Worm (Caenorhabditis elegans) whole organism, L4 larva: ENCODE results near the gene rnst-2.

Experiments used
- F37D6.2 ChIP-seq: sonication (generic microtip); optimal IDR thresholded peaks from 2 replicates; lab custom pipeline; 2016; ENCODE audit warnings: mild to moderate bottlenecking, missing genetic modification characterization, missing compliant biosample characterization
- F49E8.2 ChIP-seq: sonication (generic microtip); optimal IDR thresholded peaks from 2 replicates; lab custom pipeline; 2016; ENCODE audit warnings: missing compliant biosample characterization, mild to moderate bottlenecking, missing genetic modification characterization, borderline replicate concordance
- ZK546.5 ChIP-seq, 2 experiments: sonication (generic microtip); optimal IDR thresholded peaks; 2 replicates each; lab custom pipeline; 2017; ENCODE audit warnings: missing biosample characterization in 2 of 2, missing genetic modification characterization in 2 of 2
- aly-2 ChIP-seq: sonication (generic microtip); optimal IDR thresholded peaks from 2 replicates; lab custom pipeline; 2018; ENCODE audit warnings: missing biosample characterization, missing genetic modification characterization
- arid-1 ChIP-seq: fragments of 200-800 bp; sonication (Bioruptor generic); conservative IDR thresholded peaks from 2 replicates; pipeline ENCODE4 v1.3.6; 2022; ENCODE audit warnings: missing genetic modification reagents, missing genetic modification characterization, missing compliant biosample characterization
- ceh-82 ChIP-seq: sonication (generic microtip); optimal IDR thresholded peaks from 2 replicates; lab custom pipeline; 2017; ENCODE audit warnings: missing biosample characterization, missing genetic modification characterization
- fkh-10 ChIP-seq: fragments of 150-350 bp; optimal IDR thresholded peaks from 2 replicates; lab custom pipeline; 2014; ENCODE audit warnings: missing biosample characterization, missing genetic modification reagents, missing genetic modification characterization
- lin-15B ChIP-seq: fragments of 150-350 bp; sonication (generic microtip); optimal IDR thresholded peaks from 3 replicates; lab custom pipeline; 2014; ENCODE audit warnings: missing biosample characterization, missing genetic modification characterization
- nhr-11 ChIP-seq: fragments of 150-350 bp; optimal IDR thresholded peaks from 2 replicates; lab custom pipeline; 2014; ENCODE audit warnings: missing biosample characterization, missing genetic modification characterization
- nhr-237 ChIP-seq: sonication (generic microtip); optimal IDR thresholded peaks from 2 replicates; lab custom pipeline; 2017; ENCODE audit warnings: missing biosample characterization, missing genetic modification characterization
- set-16 ChIP-seq: fragments of 200-800 bp; sonication (Bioruptor generic); IDR thresholded peaks from 2 replicates; pipeline ENCODE4 v1.3.6; 2022; ENCODE audit warnings: missing genetic modification reagents, missing genetic modification characterization, missing compliant biosample characterization

- TF ChIP-seq F37D6.2 (tag; lab: Kevin White, UChicago) = no peak
- TF ChIP-seq ceh-82 (tag; lab: Kevin White, UChicago) = no peak
- no peak for TF ChIP-seq nhr-11 (tag; lab: Kevin White, UChicago)
- TF ChIP-seq F49E8.2 (tag; lab: Kevin White, UChicago) = no peak
- no peak for TF ChIP-seq arid-1 (GFP tag; lab: Robert Waterston, UW)
- TF ChIP-seq nhr-237 (tag; lab: Kevin White, UChicago) = no peak
- TF ChIP-seq ZK546.5 (tag; optimal IDR thresholded peaks at IDR 0.05; lab: Kevin White, UChicago) = no peak
- TF ChIP-seq aly-2 (tag; lab: Kevin White, UChicago) = no peak
- no peak for TF ChIP-seq fkh-10 (GFP tag; lab: Kevin White, UChicago)
- no peak for TF ChIP-seq lin-15B (tag; lab: Kevin White, UChicago)
- TF ChIP-seq set-16 = no peak
Observed at ce11 chrV:1053385-1053784, 8.0 kb upstream of the rnst-2 start.
